Fruit fly (Drosophila melanogaster): ENCODE measurements around the gene CG13358.

Gene CG13358

dm6 chrX:768480-769123, 36.1 kb downstream of the CG13358 start (continued):
- TF ChIP-seq nmo (GFP tag; optimal IDR thresholded peaks at IDR 0.05), result no peak
- TF ChIP-seq B-H2 (GFP tag; optimal IDR thresholded peaks at IDR 0.05), result no peak
- TF ChIP-seq CG32532 (GFP tag; IDR thresholded peaks at IDR 0.05), result 0 out of 2 replicates have a peak, but pooled peaks have one; percentile 5
- no peak for TF ChIP-seq B-H1 (GFP tag; IDR thresholded peaks at IDR 0.05)
- no peak for TF ChIP-seq ERR (GFP tag; optimal IDR thresholded peaks at IDR 0.05)
- no peak for TF ChIP-seq Side (GFP tag; optimal IDR thresholded peaks at IDR 0.05)
- no peak for TF ChIP-seq CG11695 (GFP tag; IDR thresholded peaks at IDR 0.05)
- no peak for TF ChIP-seq Rx (GFP tag; IDR thresholded peaks at IDR 0.05)
- TF ChIP-seq Aef1 (GFP tag; IDR thresholded peaks at IDR 0.05), result no peak
- TF ChIP-seq bigmax (GFP tag; optimal IDR thresholded peaks at IDR 0.05), result no peak
- no peak for TF ChIP-seq Fer2 (tag; optimal IDR thresholded peaks at IDR 0.05)
- no peak for TF ChIP-seq nom (GFP tag; optimal IDR thresholded peaks at IDR 0.05)
- TF ChIP-seq Antp (GFP tag; optimal IDR thresholded peaks at IDR 0.05), result no peak
- no peak for TF ChIP-seq CG7786 (GFP tag; optimal IDR thresholded peaks at IDR 0.05)
- TF ChIP-seq dmrt99B (tag; optimal IDR thresholded peaks at IDR 0.05), result no peak
- no peak for TF ChIP-seq ro (GFP tag; IDR thresholded peaks at IDR 0.05)
- no peak for TF ChIP-seq Opbp (GFP tag; IDR thresholded peaks at IDR 0.05; ENCODE audit: partially characterized antibody)
- TF ChIP-seq HLH54F (GFP tag; optimal IDR thresholded peaks at IDR 0.05), result no peak
- no peak for TF ChIP-seq CG14667 (GFP tag; IDR thresholded peaks at IDR 0.05)
- TF ChIP-seq fd3F (GFP tag; optimal IDR thresholded peaks at IDR 0.05), result no peak
- no peak for TF ChIP-seq ato (GFP tag; IDR thresholded peaks at IDR 0.05; ENCODE audit: partially characterized antibody)
- no peak for TF ChIP-seq CG10267 (tag; optimal IDR thresholded peaks at IDR 0.05)
- TF ChIP-seq CG3838 (GFP tag; optimal IDR thresholded peaks at IDR 0.05), result no peak
- TF ChIP-seq Usf (GFP tag; optimal IDR thresholded peaks at IDR 0.05), result no peak
- TF ChIP-seq z (GFP tag; IDR thresholded peaks at IDR 0.05), result no peak
- TF ChIP-seq Atf-2 (GFP tag; optimal IDR thresholded peaks at IDR 0.05), result no peak
- TF ChIP-seq mam (GFP tag; optimal IDR thresholded peaks at IDR 0.05), result no peak
- TF ChIP-seq Spps (tag; optimal IDR thresholded peaks at IDR 0.05), result peak; percentile 16
- no peak for TF ChIP-seq CG12299 (tag; optimal IDR thresholded peaks at IDR 0.05)
- no peak for TF ChIP-seq CG4404 (GFP tag; IDR thresholded peaks at IDR 0.05)
- no peak for TF ChIP-seq CG12942 (GFP tag; optimal IDR thresholded peaks at IDR 0.05)
- TF ChIP-seq CG3281 (GFP tag; optimal IDR thresholded peaks at IDR 0.05), result no peak
- TF ChIP-seq sens-2 (GFP tag; IDR thresholded peaks at IDR 0.05), result no peak
- TF ChIP-seq Dbx (GFP tag; IDR thresholded peaks at IDR 0.05), result no peak
- TF ChIP-seq Jarid2 (GFP tag; optimal IDR thresholded peaks at IDR 0.05), result no peak
- TF ChIP-seq CG2202 (tag; optimal IDR thresholded peaks at IDR 0.05), result peak; percentile 22
- no peak for TF ChIP-seq CG8944 (GFP tag; optimal IDR thresholded peaks at IDR 0.05)
- no peak for TF ChIP-seq CG15269 (tag; optimal IDR thresholded peaks at IDR 0.05)
- no peak for TF ChIP-seq vfl (GFP tag; optimal IDR thresholded peaks at IDR 0.05)
- TF ChIP-seq exex (tag; optimal IDR thresholded peaks at IDR 0.05), result no peak
- TF ChIP-seq ken (GFP tag; IDR thresholded peaks at IDR 0.05), result no peak
- TF ChIP-seq sisA (GFP tag; IDR thresholded peaks at IDR 0.05), result no peak
- TF ChIP-seq lola (GFP tag; optimal IDR thresholded peaks at IDR 0.05), result peak in 1 of 3 experiments; percentile 2
- no peak for TF ChIP-seq rib (GFP tag; IDR thresholded peaks at IDR 0.05)
- peak; percentile 6 for TF ChIP-seq CG1233 (GFP tag; optimal IDR thresholded peaks at IDR 0.05)
- TF ChIP-seq scrt (GFP tag; optimal IDR thresholded peaks at IDR 0.05), result no peak
- no peak for TF ChIP-seq Tbp (GFP tag; optimal IDR thresholded peaks at IDR 0.05)
- no peak for TF ChIP-seq CG13624 (GFP tag; optimal IDR thresholded peaks at IDR 0.05)
- no peak for TF ChIP-seq Camta (GFP tag; optimal IDR thresholded peaks at IDR 0.05)
- no peak for TF ChIP-seq CG12219 (GFP tag; optimal IDR thresholded peaks at IDR 0.05)
- TF ChIP-seq sc (optimal IDR thresholded peaks at IDR 0.05), result no peak
- no peak for TF ChIP-seq sc (GFP tag; optimal IDR thresholded peaks at IDR 0.05)

All from whole organism, embryonic.